Worm (Caenorhabditis elegans) whole organism, L2 larva: ENCODE measurements around the gene W06F12.3.

Source experiments
- C34F6.9 ChIP-seq: fragments of 150-350 bp; optimal IDR thresholded peaks from 2 replicates; lab custom pipeline; 2014; ENCODE audit warnings: missing biosample characterization, missing genetic modification characterization
- F13H6.1 ChIP-seq: sonication (generic microtip); optimal IDR thresholded peaks from 2 replicates; lab custom pipeline; 2016; ENCODE audit warnings: missing genetic modification characterization, missing compliant biosample characterization
- Y55F3AM.14 ChIP-seq: fragments of 200-800 bp; sonication (Bioruptor generic); optimal IDR thresholded peaks from 2 replicates; lab custom pipeline; 2018; ENCODE audit warnings: mild to moderate bottlenecking, missing genetic modification characterization, missing compliant biosample characterization
- aly-2 ChIP-seq: fragments of 150-350 bp; optimal IDR thresholded peaks from 2 replicates; lab custom pipeline; 2014; ENCODE audit warnings: missing biosample characterization, missing genetic modification characterization
- blmp-1 ChIP-seq: sonication (generic microtip); optimal IDR thresholded peaks from 2 replicates; lab custom pipeline; 2017; ENCODE audit warnings: missing genetic modification characterization, mild to moderate bottlenecking, missing compliant biosample characterization, antibody characterized with exemption, moderate library complexity; ENCODE audit not compliant: insufficient read depth
- ceh-16 ChIP-seq: fragments of 150-350 bp; optimal IDR thresholded peaks from 2 replicates; lab custom pipeline; 2014; ENCODE audit warnings: missing biosample characterization, missing genetic modification characterization
- ceh-82 ChIP-seq: fragments of 150-350 bp; optimal IDR thresholded peaks from 2 replicates; lab custom pipeline; 2014; ENCODE audit warnings: missing biosample characterization, missing genetic modification characterization
- dmd-4 ChIP-seq: sonication (generic microtip); optimal IDR thresholded peaks from 2 replicates; lab custom pipeline; 2017; ENCODE audit warnings: missing biosample characterization, missing genetic modification characterization
- egl-27 ChIP-seq: sonication (generic microtip); optimal IDR thresholded peaks from 3 replicates; lab custom pipeline; 2017; ENCODE audit warnings: missing biosample characterization, missing genetic modification reagents, missing genetic modification characterization
- elt-1 ChIP-seq: fragments of 150-350 bp; optimal IDR thresholded peaks from 2 replicates; lab custom pipeline; 2014; ENCODE audit warnings: missing biosample characterization, missing genetic modification characterization
- elt-3 ChIP-seq: sonication (generic microtip); optimal IDR thresholded peaks from 2 replicates; lab custom pipeline; 2017; ENCODE audit warnings: missing biosample characterization, missing genetic modification characterization
- mbf-1 ChIP-seq: sonication (generic microtip); optimal IDR thresholded peaks from 2 replicates; lab custom pipeline; 2017; ENCODE audit warnings: missing biosample characterization, missing genetic modification characterization
- mdl-1 ChIP-seq, 2 experiments: fragments of 150-350 bp in 1 of 2; sonication (generic microtip) in 1 of 2; optimal IDR thresholded peaks; 2 replicates each; lab custom pipeline; 2017; ENCODE audit warnings: missing biosample characterization in 2 of 2, missing genetic modification characterization in 2 of 2
- nhr-10 ChIP-seq: sonication (generic microtip); optimal IDR thresholded peaks from 2 replicates; lab custom pipeline; 2017; ENCODE audit warnings: missing biosample characterization, missing genetic modification characterization
- nhr-12 ChIP-seq: fragments of 150-350 bp; optimal IDR thresholded peaks from 2 replicates; lab custom pipeline; 2014; ENCODE audit warnings: missing biosample characterization, missing genetic modification characterization
- nhr-129 ChIP-seq: fragments of 150-350 bp; optimal IDR thresholded peaks from 2 replicates; lab custom pipeline; 2014; ENCODE audit warnings: missing biosample characterization, missing genetic modification characterization
- nhr-21 ChIP-seq: fragments of 150-350 bp; optimal IDR thresholded peaks from 2 replicates; lab custom pipeline; 2014; ENCODE audit warnings: missing biosample characterization, missing genetic modification characterization
- nhr-237 ChIP-seq: fragments of 150-350 bp; optimal IDR thresholded peaks from 2 replicates; lab custom pipeline; 2014; ENCODE audit warnings: missing biosample characterization, missing genetic modification characterization
- nhr-25 ChIP-seq: fragments of 150-350 bp; sonication (generic microtip); optimal IDR thresholded peaks from 3 replicates; lab custom pipeline; 2014; ENCODE audit warnings: missing biosample characterization, missing genetic modification characterization
- nhr-77 ChIP-seq: fragments of 150-350 bp; optimal IDR thresholded peaks from 2 replicates; lab custom pipeline; 2014; ENCODE audit warnings: missing biosample characterization, missing genetic modification characterization
- peb-1 ChIP-seq: fragments of 150-350 bp; optimal IDR thresholded peaks from 2 replicates; lab custom pipeline; 2014; ENCODE audit warnings: missing biosample characterization, missing genetic modification characterization
- sem-4 ChIP-seq: fragments of 150-350 bp; optimal IDR thresholded peaks from 2 replicates; lab custom pipeline; 2014; ENCODE audit warnings: missing biosample characterization, missing genetic modification reagents, missing genetic modification characterization
- skn-1 ChIP-seq: sonication (generic microtip); optimal IDR thresholded peaks from 2 replicates; lab custom pipeline; 2017; ENCODE audit warnings: missing biosample characterization, missing genetic modification characterization
- sma-3 ChIP-seq: sonication (generic microtip); optimal IDR thresholded peaks from 2 replicates; lab custom pipeline; 2016; ENCODE audit warnings: missing genetic modification reagents, missing genetic modification characterization, missing compliant biosample characterization
- sma-9 ChIP-seq, 2 experiments: fragments of 150-350 bp in 1 of 2; sonication (generic microtip) in 1 of 2; optimal IDR thresholded peaks; 2 replicates each; lab custom pipeline; 2014 to 2016; ENCODE audit warnings: missing genetic modification characterization in 2 of 2, mild to moderate bottlenecking in 1 of 2, missing biosample characterization in 1 of 2, missing compliant biosample characterization in 1 of 2, missing genetic modification reagents in 1 of 2, moderate library complexity in 1 of 2
- snpc-4 ChIP-seq: fragments of 150-350 bp; optimal IDR thresholded peaks from 2 replicates; lab custom pipeline; 2014; ENCODE audit warnings: missing biosample characterization, missing genetic modification characterization
- unc-55 ChIP-seq: fragments of 150-350 bp; sonication (generic microtip); optimal IDR thresholded peaks from 3 replicates; lab custom pipeline; 2014; ENCODE audit warnings: missing biosample characterization, missing genetic modification reagents, missing genetic modification characterization
- unc-62 ChIP-seq: fragments of 150-350 bp; optimal IDR thresholded peaks from 2 replicates; lab custom pipeline; 2014; ENCODE audit warnings: missing biosample characterization, missing genetic modification reagents, missing genetic modification characterization
- ztf-1 ChIP-seq: fragments of 200-800 bp; sonication (Bioruptor generic); conservative IDR thresholded peaks from 2 replicates; pipeline ENCODE4 v1.3.6; 2022; ENCODE audit warnings: missing genetic modification characterization, missing compliant biosample characterization
- ztf-4 ChIP-seq: fragments of 150-350 bp; optimal IDR thresholded peaks from 2 replicates; lab custom pipeline; 2014; ENCODE audit warnings: missing biosample characterization, missing genetic modification characterization

Gene W06F12.3

ce11 chrIII:13695588-13695987 is 39.2 kb upstream of the W06F12.3 start:
- peak; percentile 91 for TF ChIP-seq blmp-1 (tag; lab: Kevin White, UChicago)
- TF ChIP-seq nhr-10 (tag; lab: Kevin White, UChicago), result no peak

DNA sequence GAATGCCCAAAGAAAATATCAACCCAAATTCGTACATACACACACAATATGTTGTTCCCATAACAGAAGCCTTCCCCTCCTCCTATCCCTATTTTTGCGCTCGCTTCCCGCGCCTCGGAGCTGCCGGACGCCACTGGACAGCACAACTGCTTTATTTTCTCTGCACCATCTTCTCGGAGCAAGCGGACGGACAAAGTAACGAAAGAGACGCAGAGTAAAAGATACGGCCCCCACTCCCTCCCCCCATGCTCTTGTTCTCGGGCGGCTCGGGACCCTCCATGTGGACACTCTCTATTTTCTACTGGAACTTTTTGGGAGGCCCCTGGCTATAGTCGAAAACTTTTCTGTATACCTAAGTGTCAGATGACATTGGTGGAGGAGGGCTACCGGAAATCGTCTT is 37.0 kb upstream of the W06F12.3 start:
- peak; percentile 13 for TF ChIP-seq C34F6.9 (tag; lab: Kevin White, UChicago)
- TF ChIP-seq F13H6.1 (tag; lab: Kevin White, UChicago), result peak; percentile 74
- TF ChIP-seq unc-55, result peak; percentile 35
- peak in 1 of 2 experiments; percentile 30 for TF ChIP-seq mdl-1 (tag; optimal IDR thresholded peaks at IDR 0.05; lab: Kevin White, UChicago)
- no peak for TF ChIP-seq nhr-12 (tag; lab: Kevin White, UChicago)
- TF ChIP-seq, all 48 proteins: peak for 4

- TF ChIP-seq nhr-10 (tag; lab: Kevin White, UChicago) (no peak), snpc-4 (tag; lab: Kevin White, UChicago) (no peak), ztf-1 (GFP tag; lab: Robert Waterston, UW) (no peak), F13H6.1 (tag; lab: Kevin White, UChicago) (peak; percentile 4), nhr-129 (no peak), C34F6.9 (tag; lab: Kevin White, UChicago) (no peak), ztf-4 (tag; lab: Kevin White, UChicago) (no peak), nhr-21 (tag; lab: Kevin White, UChicago) (no peak)
These were observed 33.1 kb upstream of the W06F12.3 start, which contains the start of gene lit-1 for ce11 chrIII:13701691-13702090. lit-1 (plus strand) TSS chrIII:13701991.

ce11 chrIII:13708415-13708814 is 26.4 kb upstream of the W06F12.3 start:
- TF ChIP-seq nhr-25 (tag; lab: Kevin White, UChicago), result no peak
- TF ChIP-seq unc-55, result no peak
- TF ChIP-seq sem-4 (tag; lab: Kevin White, UChicago), result no peak
- no peak for TF ChIP-seq skn-1 (tag; lab: Kevin White, UChicago)
- no peak for TF ChIP-seq ceh-82 (tag; lab: Kevin White, UChicago)
- TF ChIP-seq peb-1 (tag; lab: Kevin White, UChicago), result no peak
- no peak for TF ChIP-seq nhr-237 (tag; lab: Kevin White, UChicago)
- TF ChIP-seq aly-2 (tag; lab: Kevin White, UChicago), result no peak
- TF ChIP-seq F13H6.1 (tag; lab: Kevin White, UChicago), result no peak
- TF ChIP-seq nhr-77 (tag; lab: Kevin White, UChicago), result no peak
- TF ChIP-seq mdl-1 (tag; optimal IDR thresholded peaks at IDR 0.05; lab: Kevin White, UChicago), result no peak
- TF ChIP-seq elt-1 (tag; lab: Kevin White, UChicago), result no peak
- no peak for TF ChIP-seq sma-3 (GFP tag; lab: Kevin White, UChicago)
- no peak for TF ChIP-seq mbf-1 (tag; lab: Kevin White, UChicago)
- TF ChIP-seq ceh-16 (tag; lab: Kevin White, UChicago), result no peak
- no peak for TF ChIP-seq Y55F3AM.14 (GFP tag; lab: Kevin White, UChicago)
- TF ChIP-seq elt-3 (tag; lab: Kevin White, UChicago), result no peak

- peak; percentile 85 for TF ChIP-seq blmp-1 (tag; lab: Kevin White, UChicago)
- no peak for TF ChIP-seq unc-62 (GFP tag; lab: Kevin White, UChicago)
- no peak for TF ChIP-seq dmd-4 (tag; lab: Kevin White, UChicago)
- no peak for TF ChIP-seq ztf-1 (GFP tag; lab: Robert Waterston, UW)
- peak; percentile 30 for TF ChIP-seq nhr-129
- TF ChIP-seq sma-3 (GFP tag; lab: Kevin White, UChicago), result peak; percentile 4
- TF ChIP-seq sem-4 (tag; lab: Kevin White, UChicago), result no peak
- TF ChIP-seq nhr-25 (tag; lab: Kevin White, UChicago), result peak; percentile 4
- no peak for TF ChIP-seq egl-27 (tag; lab: Kevin White, UChicago)
These were observed 25.7 kb upstream of the W06F12.3 start for ce11 chrIII:13709122-13709521.

DNA sequence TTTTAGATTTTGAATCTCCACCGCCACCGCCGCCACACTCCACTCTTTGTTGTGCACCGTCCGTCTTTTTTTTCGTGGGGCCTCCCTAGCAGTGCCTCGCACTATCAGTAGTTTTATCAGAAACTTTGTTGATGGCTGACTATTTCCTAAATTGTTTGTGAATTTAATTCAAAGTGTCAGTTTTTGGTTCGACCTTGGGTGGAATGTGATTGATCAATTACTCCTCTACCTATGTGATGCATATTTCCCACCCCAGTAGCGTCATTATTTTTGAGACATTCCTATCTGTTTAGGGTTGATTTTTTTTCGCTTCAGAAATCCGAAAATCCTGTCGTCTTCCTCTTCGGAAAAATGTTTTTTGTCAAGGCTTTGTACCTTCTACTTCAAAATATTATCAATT is 24.2 kb upstream of the W06F12.3 start:
- TF ChIP-seq ceh-16 (tag; lab: Kevin White, UChicago), result no peak
- TF ChIP-seq F13H6.1 (tag; lab: Kevin White, UChicago), result peak; percentile 11
- peak; percentile 25 for TF ChIP-seq sma-9 (GFP tag; optimal IDR thresholded peaks at IDR 0.05; lab: Kevin White, UChicago)
- no peak for TF ChIP-seq sma-9 (tag; optimal IDR thresholded peaks at IDR 0.05; lab: Kevin White, UChicago)
- peak; percentile 29 for TF ChIP-seq nhr-25 (tag; lab: Kevin White, UChicago)
